Worm (Caenorhabditis elegans): Measurements from ENCODE around the gene R02F2.10.

Gene R02F2.10

DNA sequence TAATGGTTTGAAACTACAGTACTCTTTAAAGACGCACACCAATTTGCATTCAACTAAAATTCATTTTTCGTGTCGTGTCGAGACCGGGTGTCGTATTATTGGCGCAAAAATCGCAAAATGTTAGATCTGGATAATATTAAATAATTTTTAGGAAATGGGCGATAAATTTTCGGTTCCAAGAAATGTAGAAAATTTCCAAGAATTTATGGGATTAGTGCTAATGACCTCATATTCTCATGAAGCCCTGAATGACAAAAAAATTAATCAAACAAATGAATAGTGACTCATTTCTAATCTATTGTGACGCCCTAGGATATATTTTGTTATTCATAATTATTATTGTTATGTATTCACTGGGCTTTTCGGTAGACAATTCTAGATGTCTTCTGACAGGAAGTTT, 22.6 kb downstream of the R02F2.10 start:
- no peak for TF ChIP-seq ama-1 (optimal IDR thresholded peaks at IDR 0.05)
- TF ChIP-seq tbx-37 (GFP tag; conservative IDR thresholded peaks at IDR 0.05) = no peak
- TF ChIP-seq tbx-11 (GFP tag; IDR thresholded peaks at IDR 0.05) = no peak
- TF ChIP-seq ets-7 (tag; optimal IDR thresholded peaks at IDR 0.05) = no peak
- no peak for TF ChIP-seq B0310.2 (tag; optimal IDR thresholded peaks at IDR 0.05)
- TF ChIP-seq ceh-13 (GFP tag; optimal IDR thresholded peaks at IDR 0.05) = no peak
- TF ChIP-seq pes-1 (GFP tag; IDR thresholded peaks at IDR 0.05) = no peak
- TF ChIP-seq hnd-1 (tag; optimal IDR thresholded peaks at IDR 0.05) = no peak
- TF ChIP-seq scrt-1 (GFP tag; IDR thresholded peaks at IDR 0.05) = no peak
- no peak for TF ChIP-seq aly-1 (tag; optimal IDR thresholded peaks at IDR 0.05)
- no peak for TF ChIP-seq ceh-36 (tag; optimal IDR thresholded peaks at IDR 0.05)
- TF ChIP-seq flt-1 (GFP tag; IDR thresholded peaks at IDR 0.05) = no peak

DNA sequence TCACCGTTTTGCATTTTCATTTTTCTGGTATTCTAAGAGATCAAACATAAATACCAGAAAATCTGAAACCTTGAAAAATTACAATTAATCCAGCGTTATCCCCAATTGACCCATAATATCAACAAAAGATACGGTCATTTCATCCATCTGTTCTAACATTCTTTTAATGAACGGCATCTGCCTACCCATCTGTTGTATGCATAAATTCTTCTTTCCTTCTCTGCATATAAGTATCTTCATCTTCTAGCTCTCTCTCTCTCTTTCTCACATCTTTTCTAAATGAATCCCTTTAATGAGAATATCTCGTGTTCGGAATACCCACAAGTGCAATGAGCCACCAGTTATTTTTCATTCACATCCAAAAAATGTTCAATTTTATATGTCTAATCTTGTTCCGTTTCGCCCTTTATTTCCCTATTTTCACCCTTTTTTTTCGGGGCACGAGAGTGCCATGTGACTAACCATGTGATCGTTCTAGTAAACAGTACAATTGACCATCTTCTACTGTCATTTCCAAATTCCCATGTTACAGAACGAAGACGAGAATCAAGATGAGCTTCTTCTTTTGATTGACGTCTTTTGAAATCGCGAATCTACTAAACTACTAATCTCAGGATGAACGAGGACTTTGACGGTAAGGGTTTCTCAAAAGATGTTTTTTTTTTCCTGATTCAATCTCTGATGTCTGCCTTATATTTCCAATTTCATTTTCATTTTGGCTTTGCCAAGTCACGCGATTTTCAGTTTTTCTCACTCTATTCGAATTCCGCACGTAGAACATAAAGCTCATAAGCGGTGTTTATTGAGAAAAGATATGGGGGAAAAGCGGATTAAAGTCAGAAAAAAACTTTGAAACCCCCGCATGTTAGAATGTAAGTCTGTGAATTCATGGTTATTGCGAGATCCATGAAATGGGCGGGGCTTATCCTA, 23.5 kb downstream of the R02F2.10 start, which contains the start of gene R02F2.1:
R02F2.1 (plus strand) TSS at position 528 of the 930 bp plus-strand sequence.
- TF ChIP-seq aly-1 (tag; optimal IDR thresholded peaks at IDR 0.05) (no peak), tra-4 (tag; optimal IDR thresholded peaks at IDR 0.05) (no peak), ceh-13 (GFP tag; optimal IDR thresholded peaks at IDR 0.05) (no peak), ceh-36 (tag; optimal IDR thresholded peaks at IDR 0.05) (no peak), B0310.2 (tag; optimal IDR thresholded peaks at IDR 0.05) (no peak), F13C5.2 (tag; optimal IDR thresholded peaks at IDR 0.05) (no peak), tbx-37 (GFP tag; conservative IDR thresholded peaks at IDR 0.05) (no peak), hmg-4 (GFP tag; optimal IDR thresholded peaks at IDR 0.05) (no peak), flt-1 (GFP tag; IDR thresholded peaks at IDR 0.05) (no peak), ama-1 (optimal IDR thresholded peaks at IDR 0.05) (no peak)

DNA sequence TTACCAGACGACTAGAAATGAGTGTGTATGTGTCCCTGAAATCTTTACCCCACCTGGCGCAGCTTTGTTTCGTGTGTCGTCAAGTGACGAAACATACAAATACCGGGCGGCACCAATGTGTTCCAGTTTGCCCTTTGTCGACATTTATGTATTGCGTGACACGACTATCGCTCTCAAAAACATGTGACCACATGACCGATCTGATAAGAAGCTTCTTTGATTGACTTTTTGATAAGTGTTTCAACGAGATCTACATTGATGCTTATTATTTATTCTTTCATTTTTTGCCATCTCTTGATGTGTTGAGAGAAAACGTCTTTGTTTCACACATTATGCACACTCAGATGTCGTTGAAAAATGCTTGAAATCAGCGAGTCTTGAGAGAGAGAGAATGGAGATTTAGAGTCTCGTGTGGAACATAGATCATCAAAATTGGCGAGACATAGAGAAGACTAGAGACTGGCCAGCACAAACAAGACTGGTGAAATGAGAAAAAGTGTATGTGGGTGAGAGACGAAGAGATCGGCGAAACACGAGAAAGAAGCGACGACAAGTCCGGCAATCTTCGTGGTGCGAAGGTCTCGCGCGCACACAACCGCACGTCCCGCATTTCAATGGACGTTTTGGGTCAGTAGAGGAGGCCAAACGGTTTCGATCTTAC, 24.9 kb downstream of the R02F2.10 start:
- no peak for TF ChIP-seq ama-1 (optimal IDR thresholded peaks at IDR 0.05)
- no peak for TF ChIP-seq flt-1 (GFP tag; IDR thresholded peaks at IDR 0.05)
- TF ChIP-seq F13C5.2 (tag; optimal IDR thresholded peaks at IDR 0.05) = no peak
- TF ChIP-seq ets-7 (tag; optimal IDR thresholded peaks at IDR 0.05) = no peak
- TF ChIP-seq pes-1 (GFP tag; IDR thresholded peaks at IDR 0.05) = no peak
- no peak for TF ChIP-seq scrt-1 (GFP tag; IDR thresholded peaks at IDR 0.05)
- no peak for TF ChIP-seq sea-1 (GFP tag; conservative IDR thresholded peaks at IDR 0.05)
- no peak for TF ChIP-seq hmbx-1 (tag; optimal IDR thresholded peaks at IDR 0.05)
- no peak for TF ChIP-seq tbx-11 (GFP tag; IDR thresholded peaks at IDR 0.05)
- TF ChIP-seq ceh-36 (tag; optimal IDR thresholded peaks at IDR 0.05) = no peak
- no peak for TF ChIP-seq hmg-4 (GFP tag; optimal IDR thresholded peaks at IDR 0.05)
- TF ChIP-seq ceh-13 (GFP tag; optimal IDR thresholded peaks at IDR 0.05) = no peak
- no peak for TF ChIP-seq tbx-37 (GFP tag; conservative IDR thresholded peaks at IDR 0.05)

DNA sequence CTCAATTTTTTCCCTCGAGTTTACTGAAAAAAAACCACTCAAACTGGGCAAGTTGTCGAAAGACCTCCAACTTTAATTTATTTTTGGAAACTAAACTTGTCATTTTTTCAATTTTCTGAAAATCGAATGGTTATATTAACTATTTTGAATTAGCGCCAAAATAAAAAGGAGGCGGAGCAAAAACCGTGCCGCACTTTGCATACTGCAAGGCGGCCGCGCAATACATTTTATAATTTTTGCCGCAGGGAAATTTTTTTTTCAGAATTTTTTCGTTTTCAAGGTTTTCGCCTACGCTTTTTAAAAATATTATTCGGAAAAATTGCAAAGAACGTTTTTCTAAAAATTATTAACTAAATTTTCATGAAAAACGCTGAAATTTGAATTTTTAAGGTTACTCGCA, 25.6 kb downstream of the R02F2.10 start:
- TF ChIP-seq aly-1 (tag; optimal IDR thresholded peaks at IDR 0.05) (no peak), pes-1 (GFP tag; IDR thresholded peaks at IDR 0.05) (no peak), tra-4 (tag; optimal IDR thresholded peaks at IDR 0.05) (no peak), hmg-4 (GFP tag; optimal IDR thresholded peaks at IDR 0.05) (no peak), F13C5.2 (tag; optimal IDR thresholded peaks at IDR 0.05) (no peak), ets-7 (tag; optimal IDR thresholded peaks at IDR 0.05) (no peak), tbx-37 (GFP tag; conservative IDR thresholded peaks at IDR 0.05) (no peak), ceh-13 (GFP tag; optimal IDR thresholded peaks at IDR 0.05) (no peak), hnd-1 (tag; optimal IDR thresholded peaks at IDR 0.05) (no peak), sea-1 (GFP tag; conservative IDR thresholded peaks at IDR 0.05) (no peak), flt-1 (GFP tag; IDR thresholded peaks at IDR 0.05) (no peak), scrt-1 (GFP tag; IDR thresholded peaks at IDR 0.05) (no peak), ama-1 (optimal IDR thresholded peaks at IDR 0.05) (no peak), hmbx-1 (tag; optimal IDR thresholded peaks at IDR 0.05) (no peak), B0310.2 (tag; optimal IDR thresholded peaks at IDR 0.05) (no peak)

DNA sequence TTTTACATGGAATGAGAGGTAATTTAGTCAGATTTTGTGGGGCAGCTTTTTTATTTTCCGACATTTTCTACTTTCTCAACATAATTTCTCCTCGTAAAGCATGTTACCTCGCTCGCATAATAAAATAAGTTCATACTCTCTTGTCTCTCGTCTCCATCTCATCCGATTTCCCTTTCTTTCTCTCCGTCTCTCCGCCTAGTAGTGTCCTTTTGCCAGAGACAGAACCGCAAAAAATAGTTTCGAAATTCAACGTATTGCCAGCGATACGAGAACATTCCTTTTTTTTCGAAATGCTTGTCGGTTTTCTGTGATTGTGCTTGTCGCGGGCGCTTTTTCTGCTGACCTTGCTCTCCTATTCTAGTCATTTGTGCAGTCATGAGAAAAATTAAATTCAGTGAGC, 26.1 kb downstream of the R02F2.10 start:
- no peak for TF ChIP-seq pes-1 (GFP tag; IDR thresholded peaks at IDR 0.05)
- TF ChIP-seq hmbx-1 (tag; optimal IDR thresholded peaks at IDR 0.05) = no peak
- TF ChIP-seq F13C5.2 (tag; optimal IDR thresholded peaks at IDR 0.05) = no peak

DNA sequence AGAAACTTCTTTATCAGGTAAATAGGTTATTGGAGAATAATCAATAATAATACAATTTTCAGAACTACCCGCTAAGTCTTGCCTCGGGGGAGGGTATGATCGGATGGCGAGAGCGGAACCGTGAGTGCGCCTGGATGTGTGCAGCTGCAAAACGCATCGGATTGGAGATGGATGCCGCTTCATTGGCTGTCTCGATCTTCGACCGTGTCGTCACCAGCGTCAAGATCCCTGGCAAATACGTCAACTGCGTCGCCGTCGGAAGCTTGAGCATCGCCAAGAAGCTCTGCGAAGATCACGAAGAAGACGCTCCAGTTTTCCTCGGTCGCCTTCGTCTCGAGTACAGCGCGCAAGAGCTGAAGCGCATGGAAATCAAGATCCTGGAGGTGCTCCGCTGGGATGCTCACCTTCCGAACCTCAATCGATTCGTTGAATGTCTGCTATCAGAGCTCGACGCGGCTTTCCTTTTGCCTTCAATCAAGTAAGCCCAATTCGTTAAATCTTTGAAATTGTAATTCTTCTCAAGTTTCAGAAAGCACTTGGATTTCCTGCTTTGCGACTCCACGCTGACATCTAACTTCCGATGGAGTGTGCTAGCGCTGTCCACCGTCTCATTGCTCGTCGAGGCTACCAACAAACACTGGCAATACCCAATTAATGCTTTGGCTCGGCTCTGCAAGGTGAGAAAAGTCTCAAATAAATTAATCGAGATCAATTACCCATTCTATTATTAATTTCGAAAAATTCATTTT, 26.8 kb downstream of the R02F2.10 start:
- TF ChIP-seq sea-1 (GFP tag; conservative IDR thresholded peaks at IDR 0.05) (no peak), aly-1 (tag; optimal IDR thresholded peaks at IDR 0.05) (no peak), F13C5.2 (tag; optimal IDR thresholded peaks at IDR 0.05) (no peak), ceh-13 (GFP tag; optimal IDR thresholded peaks at IDR 0.05) (no peak), ets-7 (tag; optimal IDR thresholded peaks at IDR 0.05) (no peak), B0310.2 (tag; optimal IDR thresholded peaks at IDR 0.05) (no peak), tra-4 (tag; optimal IDR thresholded peaks at IDR 0.05) (no peak), flt-1 (GFP tag; IDR thresholded peaks at IDR 0.05) (no peak)

DNA sequence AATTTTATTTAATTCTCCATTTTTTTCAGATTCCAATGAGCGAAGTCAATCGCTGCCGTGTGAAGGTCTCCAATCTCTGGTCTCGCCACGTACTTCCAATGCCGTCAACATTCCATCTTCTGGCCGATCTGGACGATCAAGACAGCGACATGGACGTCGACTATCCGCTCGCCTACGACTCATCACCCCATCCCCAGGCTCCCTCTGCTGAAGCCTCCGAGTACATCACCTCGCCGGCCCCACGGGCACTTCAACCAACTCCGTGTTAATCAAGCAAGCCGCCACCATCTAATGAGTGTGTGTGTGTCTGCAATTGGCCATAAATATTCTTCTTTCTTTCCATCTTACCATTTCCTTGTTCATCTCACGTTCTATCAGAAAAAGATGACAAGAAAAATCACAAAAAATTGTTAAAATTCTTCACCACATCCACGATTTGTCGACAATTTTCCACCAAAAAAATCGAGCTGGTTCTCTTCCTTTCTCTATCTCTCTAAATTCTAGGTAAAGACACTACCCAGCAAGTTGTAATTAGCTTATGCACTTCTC, 27.4 kb downstream of the R02F2.10 start:
- TF ChIP-seq ama-1 (optimal IDR thresholded peaks at IDR 0.05) (no peak), sea-1 (GFP tag; conservative IDR thresholded peaks at IDR 0.05) (no peak), tbx-11 (GFP tag; IDR thresholded peaks at IDR 0.05) (no peak), B0310.2 (tag; optimal IDR thresholded peaks at IDR 0.05) (no peak), tbx-37 (GFP tag; conservative IDR thresholded peaks at IDR 0.05) (no peak), aly-1 (tag; optimal IDR thresholded peaks at IDR 0.05) (no peak), ceh-36 (tag; optimal IDR thresholded peaks at IDR 0.05) (no peak), scrt-1 (GFP tag; IDR thresholded peaks at IDR 0.05) (no peak), hmbx-1 (tag; optimal IDR thresholded peaks at IDR 0.05) (no peak), ceh-13 (GFP tag; optimal IDR thresholded peaks at IDR 0.05) (no peak), pes-1 (GFP tag; IDR thresholded peaks at IDR 0.05) (no peak), tra-4 (tag; optimal IDR thresholded peaks at IDR 0.05) (no peak)
